Worm (Caenorhabditis elegans) whole organism, mixed stage, embryonic: ENCODE data around the gene T26H5.9.

Experiments used
- M03D4.4 ChIP-seq: sonication (generic microtip); optimal IDR thresholded peaks from 2 replicates; lab custom pipeline; 2017; ENCODE audit warnings: mild to moderate bottlenecking, missing genetic modification characterization, missing compliant biosample characterization
- bed-3 ChIP-seq: fragments of 200-800 bp; sonication (Bioruptor generic); optimal IDR thresholded peaks from 3 replicates; lab custom pipeline; 2018; ENCODE audit warnings: mild to moderate bottlenecking, missing genetic modification characterization, moderate library complexity, missing compliant biosample characterization
- blmp-1 ChIP-seq: fragments of 150-350 bp; optimal IDR thresholded peaks from 2 replicates; lab custom pipeline; 2014; ENCODE audit warnings: missing biosample characterization, missing genetic modification characterization
- ceh-39 ChIP-seq: fragments of 150-350 bp; optimal IDR thresholded peaks from 2 replicates; lab custom pipeline; 2014; ENCODE audit warnings: missing biosample characterization, missing genetic modification characterization
- ceh-43 ChIP-seq: fragments of 200-800 bp; sonication (Bioruptor generic); optimal IDR thresholded peaks from 2 replicates; lab custom pipeline; 2018; ENCODE audit warnings: mild to moderate bottlenecking, missing genetic modification characterization, moderate library complexity, missing compliant biosample characterization
- ceh-83 ChIP-seq: fragments of 200-800 bp; sonication (Bioruptor generic); optimal IDR thresholded peaks from 2 replicates; lab custom pipeline; 2018; ENCODE audit warnings: mild to moderate bottlenecking, missing genetic modification characterization, missing compliant biosample characterization
- cnd-1 ChIP-seq: fragments of 200-800 bp; sonication (Bioruptor generic); optimal IDR thresholded peaks from 2 replicates; lab custom pipeline; 2018; ENCODE audit warnings: mild to moderate bottlenecking, missing genetic modification characterization, missing compliant biosample characterization
- elt-1 ChIP-seq: sonication (generic microtip); optimal IDR thresholded peaks from 2 replicates; lab custom pipeline; 2017; ENCODE audit warnings: missing genetic modification characterization, mild to moderate bottlenecking, missing compliant biosample characterization, antibody characterized with exemption, moderate library complexity, borderline replicate concordance; ENCODE audit not compliant: insufficient read depth
- elt-3 ChIP-seq: fragments of 150-350 bp; optimal IDR thresholded peaks from 2 replicates; lab custom pipeline; 2014; ENCODE audit warnings: missing biosample characterization, missing genetic modification characterization
- flh-1 ChIP-seq: fragments of 200-800 bp; sonication (Bioruptor generic); optimal IDR thresholded peaks from 2 replicates; lab custom pipeline; 2018; ENCODE audit warnings: mild to moderate bottlenecking, missing genetic modification characterization, moderate library complexity, missing compliant biosample characterization
- ham-2 ChIP-seq: fragments of 200-800 bp; sonication (Bioruptor generic); optimal IDR thresholded peaks from 2 replicates; lab custom pipeline; 2018; ENCODE audit warnings: mild to moderate bottlenecking, missing genetic modification characterization, missing compliant biosample characterization
- hlh-1 ChIP-seq: fragments of 150-350 bp; optimal IDR thresholded peaks from 2 replicates; lab custom pipeline; 2014; ENCODE audit warnings: missing biosample characterization, missing genetic modification reagents, missing genetic modification characterization
- lin-13 ChIP-seq: fragments of 150-350 bp; optimal IDR thresholded peaks from 2 replicates; lab custom pipeline; 2014; ENCODE audit warnings: missing biosample characterization, missing genetic modification characterization
- lin-32 ChIP-seq: fragments of 200-800 bp; sonication (Bioruptor generic); optimal IDR thresholded peaks from 2 replicates; lab custom pipeline; 2018; ENCODE audit warnings: mild to moderate bottlenecking, missing genetic modification characterization, missing compliant biosample characterization
- lsy-2 ChIP-seq: fragments of 150-350 bp; optimal IDR thresholded peaks from 2 replicates; lab custom pipeline; 2014; ENCODE audit warnings: missing biosample characterization, missing genetic modification characterization
- mab-5 ChIP-seq: fragments of 150-350 bp; optimal IDR thresholded peaks from 2 replicates; lab custom pipeline; 2014; ENCODE audit warnings: missing biosample characterization, missing genetic modification characterization
- mep-1 ChIP-seq: fragments of 150-350 bp; optimal IDR thresholded peaks from 2 replicates; lab custom pipeline; 2017; ENCODE audit warnings: missing biosample characterization, missing genetic modification reagents, missing genetic modification characterization, inconsistent platforms
- mls-2 ChIP-seq: sonication (generic microtip); optimal IDR thresholded peaks from 2 replicates; lab custom pipeline; 2016; ENCODE audit warnings: mild to moderate bottlenecking, missing genetic modification characterization, moderate library complexity, missing compliant biosample characterization
- nhr-2 ChIP-seq: fragments of 150-350 bp; optimal IDR thresholded peaks from 2 replicates; lab custom pipeline; 2014; ENCODE audit warnings: missing biosample characterization, missing genetic modification characterization
- nhr-237 ChIP-seq: fragments of 150-350 bp; optimal IDR thresholded peaks from 2 replicates; lab custom pipeline; 2014; ENCODE audit warnings: missing biosample characterization, missing genetic modification characterization
- nhr-28 ChIP-seq: fragments of 150-350 bp; optimal IDR thresholded peaks from 2 replicates; lab custom pipeline; 2014; ENCODE audit warnings: missing biosample characterization, missing genetic modification characterization
- nhr-76 ChIP-seq: sonication (generic microtip); optimal IDR thresholded peaks from 2 replicates; lab custom pipeline; 2017; ENCODE audit warnings: missing biosample characterization, missing genetic modification characterization
- pha-4 ChIP-seq: fragments of 150-350 bp; optimal IDR thresholded peaks from 2 replicates; lab custom pipeline; 2018; ENCODE audit warnings: missing biosample characterization, missing genetic modification reagents, missing genetic modification characterization
- snpc-4 ChIP-seq: fragments of 150-350 bp; optimal IDR thresholded peaks from 2 replicates; lab custom pipeline; 2014; ENCODE audit warnings: missing biosample characterization, missing genetic modification characterization
- sptf-1 ChIP-seq: sonication (generic microtip); optimal IDR thresholded peaks from 2 replicates; lab custom pipeline; 2017; ENCODE audit warnings: mild to moderate bottlenecking, missing genetic modification characterization, moderate library complexity, missing compliant biosample characterization
- tbx-8 ChIP-seq: fragments of 200-800 bp; sonication (Bioruptor generic); optimal IDR thresholded peaks from 2 replicates; lab custom pipeline; 2018; ENCODE audit warnings: mild to moderate bottlenecking, missing genetic modification characterization, moderate library complexity, missing compliant biosample characterization
- unc-39 ChIP-seq: fragments of 150-350 bp; optimal IDR thresholded peaks from 2 replicates; lab custom pipeline; 2014; ENCODE audit warnings: missing biosample characterization, missing genetic modification characterization
- unc-62 ChIP-seq: fragments of 150-350 bp; optimal IDR thresholded peaks from 2 replicates; lab custom pipeline; 2014; ENCODE audit warnings: missing biosample characterization, missing genetic modification reagents, missing genetic modification characterization
- zip-8 ChIP-seq: fragments of 150-350 bp; optimal IDR thresholded peaks from 2 replicates; lab custom pipeline; 2014; ENCODE audit warnings: missing biosample characterization, missing genetic modification characterization
- ztf-11 ChIP-seq: fragments of 150-350 bp; optimal IDR thresholded peaks from 2 replicates; lab custom pipeline; 2014; ENCODE audit warnings: missing biosample characterization, missing genetic modification characterization

Gene T26H5.9

DNA sequence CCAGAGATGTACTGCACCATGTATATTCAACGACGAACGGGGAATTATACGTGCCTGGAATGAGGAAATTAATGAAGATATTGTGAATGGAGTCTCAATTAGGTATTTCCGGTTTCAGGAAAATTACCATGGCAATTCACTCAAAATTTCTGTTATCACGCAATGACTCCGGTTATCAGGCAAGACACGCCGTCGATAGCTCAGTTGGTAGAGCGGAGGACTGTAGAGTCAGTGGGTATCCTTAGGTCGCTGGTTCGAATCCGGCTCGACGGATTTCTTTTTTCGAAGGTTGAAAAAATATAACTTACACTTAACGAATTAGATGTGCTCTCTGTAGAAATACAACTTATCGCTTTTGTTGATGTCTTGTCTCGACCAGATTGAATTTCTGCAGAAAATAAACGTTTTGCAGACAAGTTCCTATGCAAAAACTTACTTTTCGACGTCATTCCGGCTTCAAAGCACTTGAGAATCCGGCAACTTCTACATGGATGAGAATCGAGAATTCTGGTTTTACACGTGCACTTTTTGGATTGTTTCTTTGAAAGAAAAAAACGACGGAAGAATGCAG is 35.9 kb downstream of the T26H5.9 start:
- TF ChIP-seq nhr-2 (tag; lab: Kevin White, UChicago) (no peak), zip-8 (tag; lab: Kevin White, UChicago) (no peak), mab-5 (tag; lab: Kevin White, UChicago) (no peak)

DNA sequence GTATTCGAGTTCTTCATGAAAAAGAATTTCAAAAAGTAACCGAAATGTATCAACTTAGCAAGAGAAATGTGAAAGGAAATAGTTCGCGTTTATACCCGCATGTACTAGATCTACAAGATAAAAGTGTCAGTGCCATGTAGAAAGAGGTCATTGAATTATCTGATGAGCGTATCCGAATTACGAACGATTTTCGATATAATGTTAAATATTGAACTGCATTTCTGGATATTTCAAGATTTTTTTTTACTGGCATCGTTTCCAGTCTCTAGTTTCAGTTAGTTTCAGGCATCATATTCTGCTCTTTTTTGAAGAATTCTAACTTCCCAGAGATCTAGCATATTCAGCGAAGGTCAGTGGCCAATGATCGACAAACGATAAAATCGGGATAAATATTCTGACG is 36.7 kb downstream of the T26H5.9 start, which contains the start of gene nhr-150:
TSS of gene nhr-150 (minus strand) at position 92 of the 400 bp plus-strand sequence.
- no peak for TF ChIP-seq mep-1 (tag; lab: Kevin White, UChicago)
- peak; percentile 61 for TF ChIP-seq elt-1 (tag; lab: Kevin White, UChicago)
- TF ChIP-seq sptf-1 (tag; lab: Kevin White, UChicago), result no peak
- TF ChIP-seq pha-4 (tag; lab: Kevin White, UChicago), result no peak
- TF ChIP-seq M03D4.4 (tag; lab: Kevin White, UChicago), result no peak
- no peak for TF ChIP-seq lin-32 (GFP tag; lab: Kevin White, UChicago)
- no peak for TF ChIP-seq mab-5 (tag; lab: Kevin White, UChicago)
- TF ChIP-seq elt-3 (tag; lab: Kevin White, UChicago), result no peak
- no peak for TF ChIP-seq flh-1 (GFP tag; lab: Kevin White, UChicago)

ce11 chrV:15483563-15483962 is 38.8 kb downstream of the T26H5.9 start:
- TF ChIP-seq elt-1 (tag; lab: Kevin White, UChicago) (no peak), snpc-4 (no peak), unc-62 (no peak), nhr-76 (tag; lab: Kevin White, UChicago) (no peak), cnd-1 (tag; lab: Kevin White, UChicago) (no peak)

DNA sequence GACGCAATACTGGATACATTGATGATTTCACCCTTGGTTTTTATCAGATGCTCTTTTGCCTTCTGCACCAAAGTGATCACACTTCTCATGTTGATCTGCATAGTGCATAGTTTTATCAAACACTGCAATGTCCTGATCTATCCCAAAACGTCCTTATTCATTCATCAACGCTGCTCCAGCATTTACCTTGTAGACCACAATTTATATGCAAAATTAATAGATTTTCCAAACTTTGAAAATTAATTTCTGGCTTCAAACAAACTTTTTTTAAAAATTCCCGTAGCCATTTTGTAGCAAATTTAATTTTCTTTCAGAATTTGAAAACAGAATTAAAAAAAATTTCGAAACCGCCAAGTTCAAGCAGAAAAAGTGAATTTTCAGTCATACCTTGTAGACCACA is 39.8 kb downstream of the T26H5.9 start, which contains the start of gene C06B8.3:
TSS of gene C06B8.3 (minus strand) at position 101 of the 400 bp plus-strand sequence.
- TF ChIP-seq hlh-1 (no peak), ceh-43 (GFP tag; lab: Kevin White, UChicago) (no peak), ztf-11 (tag; lab: Kevin White, UChicago) (no peak), bed-3 (GFP tag; lab: Kevin White, UChicago) (no peak), blmp-1 (tag; lab: Kevin White, UChicago) (no peak), elt-3 (tag; lab: Kevin White, UChicago) (no peak), flh-1 (GFP tag; lab: Kevin White, UChicago) (no peak), pha-4 (tag; lab: Kevin White, UChicago) (no peak), zip-8 (tag; lab: Kevin White, UChicago) (no peak), mls-2 (tag; lab: Kevin White, UChicago) (no peak), tbx-8 (no peak), lsy-2 (tag; lab: Kevin White, UChicago) (no peak), nhr-237 (tag; lab: Kevin White, UChicago) (no peak), mep-1 (tag; lab: Kevin White, UChicago) (no peak), lin-32 (GFP tag; lab: Kevin White, UChicago) (no peak), lin-13 (tag; lab: Kevin White, UChicago) (no peak), sptf-1 (tag; lab: Kevin White, UChicago) (no peak), ceh-83 (GFP tag; lab: Kevin White, UChicago) (no peak)

DNA sequence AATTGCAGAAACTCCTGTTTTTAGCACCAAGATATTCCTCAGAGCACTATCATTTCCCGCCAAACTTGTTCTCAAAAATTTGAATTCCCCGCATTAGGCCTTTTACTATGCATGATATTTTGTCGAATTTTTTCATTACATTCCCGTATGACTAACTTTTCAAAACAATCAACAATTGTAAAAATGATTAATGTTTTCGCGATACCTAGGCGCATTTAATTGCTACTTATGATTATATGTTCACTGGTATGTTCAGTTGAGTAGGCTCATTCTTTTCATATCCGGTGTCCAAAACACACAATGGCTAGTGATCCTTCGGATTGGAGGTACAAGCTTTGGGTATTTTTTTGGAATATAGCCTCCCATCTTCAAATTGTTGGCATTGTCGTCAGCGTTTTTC is 43.0 kb downstream of the T26H5.9 start, which contains the start of gene srw-21:
TSS of gene srw-21 (plus strand) at position 301 of the 400 bp plus-strand sequence.
- no peak for TF ChIP-seq ceh-83 (GFP tag; lab: Kevin White, UChicago)
- no peak for TF ChIP-seq zip-8 (tag; lab: Kevin White, UChicago)
- TF ChIP-seq lin-13 (tag; lab: Kevin White, UChicago), result no peak
- TF ChIP-seq ceh-43 (GFP tag; lab: Kevin White, UChicago), result no peak
- TF ChIP-seq bed-3 (GFP tag; lab: Kevin White, UChicago), result no peak
- TF ChIP-seq pha-4 (tag; lab: Kevin White, UChicago), result no peak

DNA sequence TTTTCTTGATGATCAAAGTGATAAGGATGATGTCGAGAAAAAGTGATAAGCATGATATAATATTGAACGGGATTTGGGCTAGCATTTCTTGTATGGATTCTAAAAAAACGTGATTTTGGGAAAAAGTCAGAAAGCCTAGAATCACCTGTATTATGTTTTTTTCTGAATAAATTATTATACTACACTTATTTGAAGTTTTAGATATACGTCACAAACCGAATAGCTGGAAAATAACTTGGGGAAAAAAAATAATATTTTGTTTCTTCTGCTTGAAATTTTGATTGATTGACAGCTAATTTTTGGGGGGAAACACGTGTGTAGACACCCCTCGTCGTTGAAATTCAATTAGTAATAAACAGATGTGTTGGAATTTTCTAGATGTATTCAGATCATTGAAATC is 47.8 kb downstream of the T26H5.9 start, which contains the start of gene str-264:
TSS of gene str-264 (minus strand) at position 101 of the 400 bp plus-strand sequence.
- TF ChIP-seq flh-1 (GFP tag; lab: Kevin White, UChicago) (no peak), ceh-83 (GFP tag; lab: Kevin White, UChicago) (no peak), pha-4 (tag; lab: Kevin White, UChicago) (no peak), lin-32 (GFP tag; lab: Kevin White, UChicago) (no peak), unc-39 (tag; lab: Kevin White, UChicago) (no peak), unc-62 (no peak), cnd-1 (tag; lab: Kevin White, UChicago) (no peak), lin-13 (tag; lab: Kevin White, UChicago) (no peak), nhr-76 (tag; lab: Kevin White, UChicago) (no peak), ham-2 (no peak), blmp-1 (tag; lab: Kevin White, UChicago) (no peak), lsy-2 (tag; lab: Kevin White, UChicago) (no peak), nhr-28 (no peak), snpc-4 (no peak), ceh-39 (tag; lab: Kevin White, UChicago) (no peak)
